Fruit fly (Drosophila melanogaster) whole organism, embryonic: Measurements from ENCODE around the gene Gga.
A peak's percentile ranks its signal among the peaks of the same experiment; 100 is the strongest.

ENCODE experiments used
- ATbp ChIP-seq: fragments of 200-800 bp; sonication (Bioruptor generic); optimal IDR thresholded peaks from 2 replicates; lab custom pipeline; 2017; ENCODE audit warnings: missing biosample characterization, mild to moderate bottlenecking, missing genetic modification characterization, missing genetic modification reagents
- Abd-B ChIP-seq: fragments of 200-800 bp; sonication (Bioruptor generic); optimal IDR thresholded peaks from 2 replicates; lab custom pipeline; 2018; ENCODE audit warnings: missing biosample characterization, mild to moderate bottlenecking, missing genetic modification characterization, moderate library complexity
- Bteb2 ChIP-seq: fragments of 200-800 bp; sonication (Bioruptor generic); optimal IDR thresholded peaks from 2 replicates; lab custom pipeline; 2016; ENCODE audit warnings: missing biosample characterization, missing genetic modification characterization
- CG1024 ChIP-seq: fragments of 200-800 bp; sonication (Bioruptor generic); IDR thresholded peaks from 2 replicates; pipeline ENCODE4 v1.3.6; 2022; ENCODE audit warnings: missing biosample characterization, missing genetic modification characterization
- CG10366 ChIP-seq: fragments of 200-800 bp; sonication (Bioruptor generic); IDR thresholded peaks from 2 replicates; pipeline ENCODE4 v1.3.6; 2022; ENCODE audit warnings: missing biosample characterization, missing genetic modification characterization
- CG12104 ChIP-seq: fragments of 200-800 bp; sonication (Bioruptor generic); optimal IDR thresholded peaks from 3 replicates; lab custom pipeline; 2016; ENCODE audit warnings: missing biosample characterization, missing genetic modification characterization
- CG12299 ChIP-seq: fragments of 200-800 bp; sonication (Bioruptor generic); optimal IDR thresholded peaks from 2 replicates; lab custom pipeline; 2018; ENCODE audit warnings: missing biosample characterization, mild to moderate bottlenecking, missing genetic modification characterization
- CG13287 ChIP-seq: fragments of 200-800 bp; sonication (Bioruptor generic); IDR thresholded peaks from 2 replicates; pipeline ENCODE4 v1.3.6; 2022; ENCODE audit warnings: missing biosample characterization, missing genetic modification characterization; ENCODE audit not compliant: partially characterized antibody
- CG14441 ChIP-seq: fragments of 200-800 bp; sonication (Bioruptor generic); IDR thresholded peaks from 2 replicates; pipeline ENCODE4 v1.3.6; 2022; ENCODE audit warnings: missing biosample characterization, missing genetic modification characterization
- CG17385 ChIP-seq: fragments of 200-800 bp; sonication (Bioruptor generic); optimal IDR thresholded peaks from 3 replicates; lab custom pipeline; 2018; ENCODE audit warnings: missing biosample characterization, mild to moderate bottlenecking, missing genetic modification characterization
- CG1792 ChIP-seq: fragments of 200-800 bp; sonication (Bioruptor generic); optimal IDR thresholded peaks from 2 replicates; lab custom pipeline; 2016; ENCODE audit warnings: missing biosample characterization, missing genetic modification characterization
- CG2199 ChIP-seq: fragments of 200-800 bp; sonication (Bioruptor generic); IDR thresholded peaks from 3 replicates; pipeline ENCODE4 v1.3.6; 2022; ENCODE audit warnings: missing biosample characterization, missing genetic modification characterization
- CG30431 ChIP-seq: fragments of 200-800 bp; sonication (Bioruptor generic); optimal IDR thresholded peaks from 2 replicates; lab custom pipeline; 2017; ENCODE audit warnings: missing biosample characterization, missing genetic modification characterization
- CG31388 ChIP-seq: fragments of 200-800 bp; sonication (Bioruptor generic); optimal IDR thresholded peaks from 2 replicates; lab custom pipeline; 2016; ENCODE audit warnings: missing biosample characterization, missing genetic modification characterization
- CG6175 ChIP-seq: fragments of 200-800 bp; sonication (Bioruptor generic); IDR thresholded peaks from 3 replicates; pipeline ENCODE4 v1.3.6; 2022; ENCODE audit warnings: missing biosample characterization, missing genetic modification characterization
- CG6689 ChIP-seq: fragments of 200-800 bp; sonication (Bioruptor generic); IDR thresholded peaks from 2 replicates; pipeline ENCODE4 v1.3.6; 2022; ENCODE audit warnings: missing biosample characterization, missing genetic modification characterization
- CG6813 ChIP-seq: fragments of 200-800 bp; sonication (Bioruptor generic); optimal IDR thresholded peaks from 2 replicates; lab custom pipeline; 2017; ENCODE audit warnings: missing biosample characterization, missing genetic modification characterization, mild to moderate bottlenecking, moderate library complexity, missing genetic modification reagents
- CG9727 ChIP-seq: fragments of 200-800 bp; sonication (Bioruptor generic); optimal IDR thresholded peaks from 3 replicates; lab custom pipeline; 2017; ENCODE audit warnings: missing biosample characterization, mild to moderate bottlenecking, missing genetic modification characterization
- CG9817 ChIP-seq: fragments of 200-800 bp; sonication (Bioruptor generic); optimal IDR thresholded peaks from 2 replicates; lab custom pipeline; 2018; ENCODE audit warnings: missing biosample characterization, mild to moderate bottlenecking, missing genetic modification characterization, moderate library complexity
- E2f2 ChIP-seq: fragments of 200-800 bp; sonication (Bioruptor generic); IDR thresholded peaks from 2 replicates; pipeline ENCODE4 v1.3.6; 2022; ENCODE audit warnings: missing biosample characterization, missing genetic modification characterization
- Gsc ChIP-seq: fragments of 200-800 bp; sonication (Bioruptor generic); IDR thresholded peaks from 2 replicates; pipeline ENCODE4 v1.3.6; 2022; ENCODE audit warnings: missing biosample characterization, missing genetic modification characterization
- Lhr ChIP-seq: fragments of 200-800 bp; sonication (Bioruptor generic); optimal IDR thresholded peaks from 3 replicates; lab custom pipeline; 2017; ENCODE audit warnings: mild to moderate bottlenecking, missing biosample characterization, missing genetic modification reagents, missing genetic modification characterization
- Lim3 ChIP-seq: fragments of 200-800 bp; sonication (Bioruptor generic); IDR thresholded peaks from 2 replicates; pipeline ENCODE4 v1.3.6; 2022; ENCODE audit warnings: missing biosample characterization, missing genetic modification characterization
- Mad ChIP-seq: fragments of 200-800 bp; sonication (Bioruptor generic); optimal IDR thresholded peaks from 2 replicates; lab custom pipeline; 2016; ENCODE audit warnings: missing biosample characterization, missing genetic modification characterization
- Med ChIP-seq: fragments of 200-800 bp; sonication (Bioruptor generic); peaks from one replicate; lab custom pipeline; 2016; ENCODE audit warnings: missing biosample characterization, missing genetic modification characterization, mild to moderate bottlenecking, inconsistent platforms, moderate library complexity
- ac ChIP-seq: fragments of 200-800 bp; sonication (Bioruptor generic); optimal IDR thresholded peaks from 3 replicates; lab custom pipeline; 2017; ENCODE audit warnings: missing biosample characterization, mild to moderate bottlenecking, missing genetic modification characterization
- al ChIP-seq: fragments of 200-800 bp; sonication (Bioruptor generic); IDR thresholded peaks from 2 replicates; pipeline ENCODE4 v1.3.6; 2022; ENCODE audit warnings: missing biosample characterization, missing genetic modification characterization
- ato ChIP-seq: fragments of 200-800 bp; sonication (Bioruptor generic); IDR thresholded peaks from 2 replicates; pipeline ENCODE4 v1.3.6; 2022; ENCODE audit warnings: missing biosample characterization, missing genetic modification characterization; ENCODE audit not compliant: partially characterized antibody
- btn ChIP-seq: fragments of 200-800 bp; sonication (Bioruptor generic); optimal IDR thresholded peaks from 2 replicates; lab custom pipeline; 2016; ENCODE audit warnings: missing biosample characterization, missing genetic modification characterization
- chm ChIP-seq: fragments of 200-800 bp; sonication (Bioruptor generic); IDR thresholded peaks from 2 replicates; pipeline ENCODE4 v1.3.6; 2022; ENCODE audit warnings: missing biosample characterization, missing genetic modification characterization
- corto ChIP-seq: fragments of 200-800 bp; sonication (Bioruptor generic); optimal IDR thresholded peaks from 2 replicates; lab custom pipeline; 2016; ENCODE audit warnings: missing biosample characterization, mild to moderate bottlenecking, missing genetic modification characterization, moderate library complexity
- crc ChIP-seq: fragments of 200-800 bp; sonication (Bioruptor generic); optimal IDR thresholded peaks from 2 replicates; lab custom pipeline; 2016; ENCODE audit warnings: missing biosample characterization, missing genetic modification characterization
- danr ChIP-seq: fragments of 200-800 bp; sonication (Bioruptor generic); IDR thresholded peaks from 2 replicates; pipeline ENCODE4 v1.3.6; 2022; ENCODE audit warnings: missing biosample characterization, missing genetic modification characterization
- ems ChIP-seq: fragments of 200-800 bp; sonication (Bioruptor generic); optimal IDR thresholded peaks from 3 replicates; lab custom pipeline; 2016; ENCODE audit warnings: missing biosample characterization, missing genetic modification characterization
- eve ChIP-seq, 2 experiments: fragments of >200 bp; optimal IDR thresholded peaks; 2 replicates each; lab custom pipeline; 2017; ENCODE audit warnings: missing biosample characterization in 2 of 2, missing genetic modification characterization in 2 of 2
- fd96Cb ChIP-seq: fragments of 200-800 bp; sonication (Bioruptor generic); optimal IDR thresholded peaks from 2 replicates; lab custom pipeline; 2018; ENCODE audit warnings: missing biosample characterization, mild to moderate bottlenecking, missing genetic modification characterization, moderate library complexity
- fu2 ChIP-seq: fragments of 200-800 bp; sonication (Bioruptor generic); optimal IDR thresholded peaks from 2 replicates; lab custom pipeline; 2016; ENCODE audit warnings: missing biosample characterization, missing genetic modification characterization
- gro ChIP-seq: fragments of 200-800 bp; sonication (Bioruptor generic); optimal IDR thresholded peaks from 2 replicates; lab custom pipeline; 2016; ENCODE audit warnings: missing biosample characterization, missing genetic modification characterization
- gsb ChIP-seq: fragments of 200-800 bp; sonication (Bioruptor generic); IDR thresholded peaks from 2 replicates; pipeline ENCODE4 v1.3.6; 2022; ENCODE audit warnings: missing biosample characterization, missing genetic modification characterization
- her ChIP-seq: fragments of 200-800 bp; sonication (Bioruptor generic); optimal IDR thresholded peaks from 2 replicates; lab custom pipeline; 2016; ENCODE audit warnings: missing biosample characterization, missing genetic modification characterization
- inv ChIP-seq: fragments of 200-800 bp; sonication (Bioruptor generic); IDR thresholded peaks from 2 replicates; pipeline ENCODE4 v1.3.6; 2022; ENCODE audit warnings: missing biosample characterization, missing genetic modification characterization; ENCODE audit not compliant: partially characterized antibody
- jing ChIP-seq: fragments of 200-800 bp; sonication (Bioruptor generic); optimal IDR thresholded peaks from 2 replicates; lab custom pipeline; 2018; ENCODE audit warnings: missing biosample characterization, mild to moderate bottlenecking, missing genetic modification characterization
- kay ChIP-seq: fragments of 200-800 bp; sonication (Bioruptor generic); optimal IDR thresholded peaks from 2 replicates; lab custom pipeline; 2016; ENCODE audit warnings: missing biosample characterization, missing genetic modification characterization
- lilli ChIP-seq: fragments of 200-800 bp; sonication (Bioruptor generic); optimal IDR thresholded peaks from 3 replicates; lab custom pipeline; 2016; ENCODE audit warnings: missing biosample characterization, missing genetic modification characterization
- nerfin-2 ChIP-seq: fragments of 200-800 bp; sonication (Bioruptor generic); IDR thresholded peaks from 2 replicates; pipeline ENCODE4 v1.3.6; 2022; ENCODE audit warnings: missing biosample characterization, missing genetic modification characterization; ENCODE audit not compliant: partially characterized antibody
- onecut ChIP-seq: fragments of 200-800 bp; sonication (Bioruptor generic); IDR thresholded peaks from 2 replicates; pipeline ENCODE4 v1.3.6; 2022; ENCODE audit warnings: missing biosample characterization, missing genetic modification characterization
- phol ChIP-seq: fragments of 200-800 bp; sonication (Bioruptor generic); optimal IDR thresholded peaks from 3 replicates; lab custom pipeline; 2018; ENCODE audit warnings: missing biosample characterization, mild to moderate bottlenecking, missing genetic modification characterization, moderate library complexity
- slp2 ChIP-seq: fragments of 200-800 bp; sonication (Bioruptor generic); optimal IDR thresholded peaks from 2 replicates; lab custom pipeline; 2016; ENCODE audit warnings: missing biosample characterization, missing genetic modification characterization
- stc ChIP-seq: fragments of 200-800 bp; sonication (Bioruptor generic); IDR thresholded peaks from 2 replicates; pipeline ENCODE4 v1.3.6; 2022; ENCODE audit warnings: missing biosample characterization, missing genetic modification characterization
- stwl ChIP-seq: fragments of 200-800 bp; sonication (Bioruptor generic); optimal IDR thresholded peaks from 3 replicates; lab custom pipeline; 2018; ENCODE audit warnings: missing biosample characterization, mild to moderate bottlenecking, missing genetic modification characterization, moderate library complexity
- tgo ChIP-seq: fragments of 200-800 bp; sonication (Bioruptor generic); IDR thresholded peaks from 3 replicates; pipeline ENCODE4 v1.3.6; 2022; ENCODE audit warnings: missing biosample characterization, missing genetic modification characterization
- unc-4 ChIP-seq: fragments of 200-800 bp; sonication (Bioruptor generic); IDR thresholded peaks from 2 replicates; pipeline ENCODE4 v1.3.6; 2022; ENCODE audit warnings: missing biosample characterization, missing genetic modification characterization; ENCODE audit not compliant: partially characterized antibody

Gene Gga

dm6 chrX:9589928-9590327 lies 10.9 kb upstream of the Gga start (continued):
- TF ChIP-seq corto: peak; percentile 45
- TF ChIP-seq chm (GFP tag; lab: Robert Waterston, UW): no peak
- no peak for TF ChIP-seq nerfin-2
- TF ChIP-seq E2f2: no peak
- TF ChIP-seq btn (GFP tag; lab: Kevin White, UChicago): no peak
- TF ChIP-seq Gsc (GFP tag; lab: Robert Waterston, UW): no peak
- no peak for TF ChIP-seq ac (GFP tag; lab: Kevin White, UChicago)
- TF ChIP-seq CG17385 (GFP tag; lab: Kevin White, UChicago): peak; percentile 48
- peak; percentile 60 for TF ChIP-seq phol
- no peak for TF ChIP-seq Mad (GFP tag; lab: Kevin White, UChicago)
- TF ChIP-seq inv: no peak
- peak; percentile 20; the same call in 1 of the 3 replicates for TF ChIP-seq tgo
- TF ChIP-seq CG30431 (GFP tag; lab: Kevin White, UChicago): no peak
- TF ChIP-seq her (GFP tag; lab: Kevin White, UChicago): no peak
- TF ChIP-seq unc-4 (GFP tag; lab: Robert Waterston, UW): no peak
- no peak for TF ChIP-seq Bteb2 (GFP tag; lab: Kevin White, UChicago)
- no peak for TF ChIP-seq CG10366
- TF ChIP-seq CG31388 (GFP tag; lab: Kevin White, UChicago): no peak
- TF ChIP-seq onecut (GFP tag; lab: Robert Waterston, UW): no peak
- no peak; the same call in 1 of the 2 replicates for TF ChIP-seq stc (GFP tag; lab: Robert Waterston, UW)
- peak; percentile 25 for TF ChIP-seq Med (GFP tag; lab: Kevin White, UChicago)
- no peak for TF ChIP-seq CG6175 (GFP tag; lab: Robert Waterston, UW)
- TF ChIP-seq Lhr (GFP tag; lab: Kevin White, UChicago): no peak
- TF ChIP-seq CG1792 (GFP tag; lab: Kevin White, UChicago): no peak
- TF ChIP-seq Lim3 (GFP tag; lab: Robert Waterston, UW): no peak
- no peak for TF ChIP-seq gsb (GFP tag; lab: Robert Waterston, UW)
- TF ChIP-seq fd96Cb (tag; lab: Kevin White, UChicago): peak; percentile 47
- no peak for TF ChIP-seq ems (GFP tag; lab: Kevin White, UChicago)
- TF ChIP-seq CG9817 (tag; lab: Kevin White, UChicago): peak; percentile 49
- TF ChIP-seq crc (GFP tag; lab: Kevin White, UChicago): no peak
- no peak for TF ChIP-seq stwl (tag; lab: Kevin White, UChicago)
- TF ChIP-seq jing (GFP tag; lab: Kevin White, UChicago): no peak
- no peak for TF ChIP-seq CG14441 (GFP tag; lab: Robert Waterston, UW)
- no peak for TF ChIP-seq kay
- peak; percentile 31 for TF ChIP-seq Abd-B
- peak; percentile 28 for TF ChIP-seq CG12299 (tag; lab: Kevin White, UChicago)
- no peak for TF ChIP-seq al
- TF ChIP-seq fu2 (GFP tag; lab: Kevin White, UChicago): no peak
- peak; percentile 13 for TF ChIP-seq CG12104
- no peak for TF ChIP-seq CG13287
- TF ChIP-seq CG1024 (GFP tag; lab: Robert Waterston, UW): no peak
- no peak for TF ChIP-seq CG2199
- TF ChIP-seq eve (GFP tag; optimal IDR thresholded peaks at IDR 0.05; lab: Kevin White, UChicago): peak in 1 of 2 experiments; percentile 67
- peak; percentile 15 for TF ChIP-seq CG9727 (GFP tag; lab: Kevin White, UChicago)
- no peak for TF ChIP-seq danr (GFP tag; lab: Robert Waterston, UW)
- TF ChIP-seq ATbp (GFP tag; lab: Kevin White, UChicago): peak; percentile 40
- TF ChIP-seq CG6813: peak; percentile 7
- TF ChIP-seq slp2 (GFP tag; lab: Kevin White, UChicago): no peak
- peak; percentile 53 for TF ChIP-seq lilli (GFP tag; lab: Kevin White, UChicago)
- no peak for TF ChIP-seq ato (GFP tag; lab: Robert Waterston, UW)
- no peak for TF ChIP-seq gro (GFP tag; lab: Kevin White, UChicago)
- peak; percentile 55 for TF ChIP-seq CG6689 (GFP tag; lab: Robert Waterston, UW)
